Worm (Caenorhabditis elegans) whole organism, early embryonic: ENCODE results near the gene ubxn-2.

ENCODE experiments used
- B0310.2 ChIP-seq: sonication (generic microtip); optimal IDR thresholded peaks from 2 replicates; lab custom pipeline; 2016; ENCODE audit warnings: mild to moderate bottlenecking, missing genetic modification characterization, missing compliant biosample characterization
- F13C5.2 ChIP-seq: sonication (generic microtip); optimal IDR thresholded peaks from 2 replicates; lab custom pipeline; 2017; ENCODE audit warnings: mild to moderate bottlenecking, missing genetic modification characterization, inconsistent platforms, missing compliant biosample characterization
- aly-1 ChIP-seq: sonication (generic microtip); optimal IDR thresholded peaks from 2 replicates; lab custom pipeline; 2016; ENCODE audit warnings: missing genetic modification characterization, missing compliant biosample characterization
- ama-1 ChIP-seq: fragments of 150-350 bp; optimal IDR thresholded peaks from 2 replicates; lab custom pipeline; 2014
- ceh-13 ChIP-seq: fragments of 200-800 bp; sonication (Bioruptor generic); optimal IDR thresholded peaks from 2 replicates; lab custom pipeline; 2018; ENCODE audit warnings: mild to moderate bottlenecking, missing genetic modification characterization, missing compliant biosample characterization
- ceh-36 ChIP-seq: sonication (generic microtip); optimal IDR thresholded peaks from 2 replicates; lab custom pipeline; 2016; ENCODE audit warnings: missing genetic modification characterization, inconsistent platforms, missing compliant biosample characterization
- ets-7 ChIP-seq: sonication (generic microtip); optimal IDR thresholded peaks from 2 replicates; lab custom pipeline; 2016; ENCODE audit warnings: missing genotype, missing genetic modification characterization, missing compliant biosample characterization
- flt-1 ChIP-seq: fragments of 200-800 bp; sonication (Bioruptor generic); IDR thresholded peaks from 2 replicates; pipeline ENCODE4 v1.3.6; 2022; ENCODE audit warnings: missing genetic modification characterization, missing compliant biosample characterization
- hmg-4 ChIP-seq: fragments of 200-800 bp; sonication (Bioruptor generic); optimal IDR thresholded peaks from 2 replicates; lab custom pipeline; 2018; ENCODE audit warnings: mild to moderate bottlenecking, missing genetic modification characterization, missing compliant biosample characterization
- hnd-1 ChIP-seq: sonication (generic microtip); optimal IDR thresholded peaks from 2 replicates; lab custom pipeline; 2016; ENCODE audit warnings: missing genetic modification characterization, missing compliant biosample characterization
- scrt-1 ChIP-seq: fragments of 200-800 bp; sonication (Bioruptor generic); IDR thresholded peaks from 2 replicates; pipeline ENCODE4 v1.3.6; 2022; ENCODE audit warnings: missing genetic modification characterization, missing compliant biosample characterization
- tra-4 ChIP-seq: sonication (generic microtip); optimal IDR thresholded peaks from 2 replicates; lab custom pipeline; 2017; ENCODE audit warnings: missing genetic modification characterization, missing compliant biosample characterization

- TF ChIP-seq ama-1 = no peak
- TF ChIP-seq ceh-36 (tag; lab: Kevin White, UChicago) = no peak
- TF ChIP-seq hmg-4 = no peak
- TF ChIP-seq ets-7 = no peak
- TF ChIP-seq aly-1 (tag; lab: Kevin White, UChicago) = no peak
- no peak for TF ChIP-seq scrt-1
- TF ChIP-seq tra-4 = no peak
- no peak for TF ChIP-seq F13C5.2
- TF ChIP-seq flt-1 (GFP tag; lab: Robert Waterston, UW) = no peak
- TF ChIP-seq hnd-1 (tag; lab: Kevin White, UChicago) = no peak
- TF ChIP-seq ceh-13 = no peak
- TF ChIP-seq B0310.2 (tag; lab: Kevin White, UChicago) = no peak
These were observed 32.5 kb upstream of the ubxn-2 start for ce11 chrIV:2758079-2758478.
